Worm (Caenorhabditis elegans) whole organism, early embryonic: ENCODE results near the gene dpy-27.

ENCODE experiments used
- B0310.2 ChIP-seq: sonication (generic microtip); optimal IDR thresholded peaks from 2 replicates; lab custom pipeline; 2016; ENCODE audit warnings: mild to moderate bottlenecking, missing genetic modification characterization, missing compliant biosample characterization
- F13C5.2 ChIP-seq: sonication (generic microtip); optimal IDR thresholded peaks from 2 replicates; lab custom pipeline; 2017; ENCODE audit warnings: mild to moderate bottlenecking, missing genetic modification characterization, inconsistent platforms, missing compliant biosample characterization
- ama-1 ChIP-seq: fragments of 150-350 bp; optimal IDR thresholded peaks from 2 replicates; lab custom pipeline; 2014
- ceh-36 ChIP-seq: sonication (generic microtip); optimal IDR thresholded peaks from 2 replicates; lab custom pipeline; 2016; ENCODE audit warnings: missing genetic modification characterization, inconsistent platforms, missing compliant biosample characterization
- scrt-1 ChIP-seq: fragments of 200-800 bp; sonication (Bioruptor generic); IDR thresholded peaks from 2 replicates; pipeline ENCODE4 v1.3.6; 2022; ENCODE audit warnings: missing genetic modification characterization, missing compliant biosample characterization

DNA sequence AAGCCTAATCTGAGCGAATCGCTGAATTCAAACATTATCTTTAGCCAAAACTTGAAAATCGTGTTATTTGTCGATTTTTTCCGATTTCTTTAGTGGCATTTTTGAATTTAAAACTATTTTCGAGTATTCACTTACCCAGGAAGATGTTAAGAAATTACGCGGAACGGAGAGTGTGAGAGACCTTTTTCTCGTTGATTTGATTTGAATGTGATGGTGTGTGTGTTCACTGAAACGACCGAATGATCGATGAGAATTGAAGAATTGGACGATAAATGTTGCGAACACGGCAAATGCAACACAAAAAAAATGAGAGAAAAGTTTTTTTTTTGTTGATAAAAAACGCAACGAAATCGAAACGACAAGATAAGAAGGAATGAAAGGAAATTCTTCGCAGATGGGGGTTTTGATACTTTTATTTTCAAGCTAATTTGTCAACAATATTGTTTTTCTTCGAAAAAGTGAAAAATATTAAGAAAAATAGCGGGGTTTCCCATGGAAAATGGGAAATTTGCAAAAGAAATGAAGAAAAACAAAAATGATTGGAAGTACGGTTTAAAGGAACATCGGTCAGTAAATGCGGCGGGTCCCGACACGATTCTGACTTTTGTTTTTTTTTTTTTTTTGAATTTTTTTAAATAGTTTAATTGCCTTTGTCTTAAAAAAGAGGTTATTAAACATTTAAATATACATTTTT, 19.1 kb downstream of the dpy-27 start, which contains the start of gene mtm-3:
- TF ChIP-seq B0310.2 (tag; lab: Kevin White, UChicago): no peak
- no peak for TF ChIP-seq ceh-36 (tag; lab: Kevin White, UChicago)
- TF ChIP-seq ama-1 (lab: Kevin White, UChicago): no peak
- no peak for TF ChIP-seq scrt-1 (GFP tag; lab: Robert Waterston, UW)
- no peak for TF ChIP-seq F13C5.2
